Fruit fly (Drosophila melanogaster): Measurements from ENCODE around the gene CG5664.

- TF ChIP-seq CG7556 (GFP tag; optimal IDR thresholded peaks at IDR 0.05) (no peak), grn (GFP tag; optimal IDR thresholded peaks at IDR 0.05) (no peak), CG15479 (GFP tag; optimal IDR thresholded peaks at IDR 0.05) (no peak), tgo (GFP tag; IDR thresholded peaks at IDR 0.05) (no peak), pros (GFP tag; optimal IDR thresholded peaks at IDR 0.05) (no peak), CkIIα-i1 (GFP tag; IDR thresholded peaks at IDR 0.05) (no peak), CG2199 (GFP tag; IDR thresholded peaks at IDR 0.05) (no peak), CG6654 (GFP tag; optimal IDR thresholded peaks at IDR 0.05) (peak; percentile 48), CG11504 (tag; optimal IDR thresholded peaks at IDR 0.05) (no peak), ttk (GFP tag; IDR thresholded peaks at IDR 0.05) (no peak), CG15073 (GFP tag; optimal IDR thresholded peaks at IDR 0.05) (no peak)
Measured at dm6 chr3L:21445704-21446103, 4.5 kb upstream of the CG5664 start, which contains the start of gene Syx7.
